Fruit fly (Drosophila melanogaster) whole organism, embryonic: ENCODE results near the gene CG17819.

Source experiments
- Abd-B ChIP-seq: fragments of 200-800 bp; sonication (Bioruptor generic); optimal IDR thresholded peaks from 2 replicates; lab custom pipeline; 2018; ENCODE audit warnings: missing biosample characterization, mild to moderate bottlenecking, missing genetic modification characterization, moderate library complexity
- Atf-2 ChIP-seq: fragments of 200-800 bp; sonication (Bioruptor generic); optimal IDR thresholded peaks from 2 replicates; lab custom pipeline; 2016; ENCODE audit warnings: missing biosample characterization, missing genetic modification characterization
- CG11398 ChIP-seq: fragments of 200-800 bp; sonication (Bioruptor generic); optimal IDR thresholded peaks from 2 replicates; lab custom pipeline; 2016; ENCODE audit warnings: missing biosample characterization, missing genetic modification characterization
- CG12299 ChIP-seq: fragments of 200-800 bp; sonication (Bioruptor generic); optimal IDR thresholded peaks from 2 replicates; lab custom pipeline; 2018; ENCODE audit warnings: missing biosample characterization, mild to moderate bottlenecking, missing genetic modification characterization
- CG12391 ChIP-seq: fragments of 200-800 bp; sonication (Bioruptor generic); optimal IDR thresholded peaks from 3 replicates; lab custom pipeline; 2018; ENCODE audit warnings: missing biosample characterization, mild to moderate bottlenecking, missing genetic modification characterization, moderate library complexity
- CG2202 ChIP-seq: fragments of 200-800 bp; sonication (Bioruptor generic); optimal IDR thresholded peaks from 2 replicates; lab custom pipeline; 2018; ENCODE audit warnings: missing biosample characterization, mild to moderate bottlenecking, missing genetic modification characterization
- CG31388 ChIP-seq: fragments of 200-800 bp; sonication (Bioruptor generic); optimal IDR thresholded peaks from 2 replicates; lab custom pipeline; 2016; ENCODE audit warnings: missing biosample characterization, missing genetic modification characterization
- CG32532 ChIP-seq: fragments of 200-800 bp; sonication (Bioruptor generic); IDR thresholded peaks from 2 replicates; pipeline ENCODE4 v1.3.6; 2022; ENCODE audit warnings: missing biosample characterization, missing genetic modification characterization
- CG4730 ChIP-seq: fragments of 200-800 bp; sonication (Bioruptor generic); IDR thresholded peaks from 2 replicates; pipeline ENCODE4 v1.3.6; 2022; ENCODE audit warnings: missing biosample characterization, missing genetic modification characterization
- CG6854 ChIP-seq: fragments of 200-800 bp; sonication (Bioruptor generic); optimal IDR thresholded peaks from 3 replicates; lab custom pipeline; 2017; ENCODE audit warnings: missing biosample characterization, mild to moderate bottlenecking, missing genetic modification characterization
- CG7786 ChIP-seq: fragments of 200-800 bp; sonication (Bioruptor generic); optimal IDR thresholded peaks from 2 replicates; lab custom pipeline; 2016; ENCODE audit warnings: missing biosample characterization, missing genetic modification characterization
- CG8924 ChIP-seq: fragments of 200-800 bp; optimal IDR thresholded peaks from 3 replicates; lab custom pipeline; 2019; ENCODE audit warnings: missing biosample characterization, mild to moderate bottlenecking, missing genetic modification characterization, moderate library complexity
- CG9215 ChIP-seq: fragments of 200-800 bp; sonication (Bioruptor generic); IDR thresholded peaks from 2 replicates; pipeline ENCODE4 v1.3.6; 2022; ENCODE audit warnings: missing biosample characterization, missing genetic modification characterization
- CG9609 ChIP-seq: fragments of 200-800 bp; sonication (Bioruptor generic); optimal IDR thresholded peaks from 3 replicates; lab custom pipeline; 2016; ENCODE audit warnings: missing biosample characterization, missing genetic modification characterization
- CrebB ChIP-seq: fragments of 200-800 bp; sonication (Bioruptor generic); optimal IDR thresholded peaks from 3 replicates; lab custom pipeline; 2018; ENCODE audit warnings: missing biosample characterization, mild to moderate bottlenecking, missing genetic modification characterization
- E2f2 ChIP-seq: fragments of 200-800 bp; sonication (Bioruptor generic); IDR thresholded peaks from 2 replicates; pipeline ENCODE4 v1.3.6; 2022; ENCODE audit warnings: missing biosample characterization, missing genetic modification characterization
- Fer2 ChIP-seq: fragments of 200-800 bp; sonication (Bioruptor generic); optimal IDR thresholded peaks from 2 replicates; lab custom pipeline; 2018; ENCODE audit warnings: missing biosample characterization, mild to moderate bottlenecking, missing genetic modification characterization, moderate library complexity
- H2.0 ChIP-seq: fragments of 200-800 bp; sonication (Bioruptor generic); IDR thresholded peaks from 2 replicates; pipeline ENCODE4 v1.3.6; 2022; ENCODE audit warnings: missing biosample characterization, missing genetic modification characterization
- HLH3B ChIP-seq: fragments of 200-800 bp; sonication (Bioruptor generic); IDR thresholded peaks from 2 replicates; pipeline ENCODE4 v1.3.6; 2022; ENCODE audit warnings: missing biosample characterization, missing genetic modification characterization
- HLHmδ ChIP-seq: fragments of 200-800 bp; sonication (Bioruptor generic); optimal IDR thresholded peaks from 2 replicates; lab custom pipeline; 2018; ENCODE audit warnings: missing biosample characterization, mild to moderate bottlenecking, missing genetic modification characterization, moderate library complexity
- Hr39 ChIP-seq: fragments of >200 bp; optimal IDR thresholded peaks from 2 replicates; lab custom pipeline; 2017
- Kr ChIP-seq: fragments of 200-800 bp; sonication (Bioruptor generic); optimal IDR thresholded peaks from 2 replicates; lab custom pipeline; 2017; ENCODE audit warnings: missing biosample characterization, mild to moderate bottlenecking, missing genetic modification characterization
- MESR4 ChIP-seq: fragments of 200-800 bp; sonication (Bioruptor generic); optimal IDR thresholded peaks from 2 replicates; lab custom pipeline; 2018; ENCODE audit warnings: missing biosample characterization, mild to moderate bottlenecking, missing genetic modification characterization, moderate library complexity
- Mrtf ChIP-seq: fragments of 200-800 bp; sonication (Bioruptor generic); IDR thresholded peaks from 3 replicates; pipeline ENCODE4 v1.3.6; 2022; ENCODE audit warnings: missing biosample characterization, missing genetic modification characterization
- NK7.1 ChIP-seq: fragments of 200-800 bp; sonication (Bioruptor generic); optimal IDR thresholded peaks from 3 replicates; lab custom pipeline; 2016; ENCODE audit warnings: missing biosample characterization, missing genetic modification characterization
- Nf-YB ChIP-seq: fragments of 200-800 bp; sonication (Bioruptor generic); optimal IDR thresholded peaks from 3 replicates; lab custom pipeline; 2019; ENCODE audit warnings: missing biosample characterization, mild to moderate bottlenecking, missing genetic modification characterization, moderate library complexity
- Pdp1 ChIP-seq, 2 experiments: fragments of 200-800 bp; sonication (Bioruptor generic); optimal IDR thresholded peaks; 3 replicates each; lab custom pipeline; 2016; ENCODE audit warnings: missing biosample characterization in 2 of 2, missing genetic modification characterization in 2 of 2, mild to moderate bottlenecking in 1 of 2, moderate library complexity in 1 of 2
- Poxn ChIP-seq: fragments of 200-800 bp; sonication (Bioruptor generic); IDR thresholded peaks from 2 replicates; pipeline ENCODE4 v1.3.6; 2022; ENCODE audit warnings: missing biosample characterization, missing genetic modification characterization
- Vsx1 ChIP-seq: fragments of 200-800 bp; sonication (Bioruptor generic); optimal IDR thresholded peaks from 2 replicates; lab custom pipeline; 2017; ENCODE audit warnings: missing biosample characterization, mild to moderate bottlenecking, missing genetic modification characterization, missing genetic modification reagents
- YL-1 ChIP-seq: fragments of 200-800 bp; sonication (Bioruptor generic); optimal IDR thresholded peaks from 3 replicates; lab custom pipeline; 2017; ENCODE audit warnings: missing biosample characterization, mild to moderate bottlenecking, missing genetic modification characterization
- bcd ChIP-seq: fragments of 200-800 bp; sonication (Bioruptor generic); optimal IDR thresholded peaks from 2 replicates; lab custom pipeline; 2017; ENCODE audit warnings: missing biosample characterization, mild to moderate bottlenecking, missing genetic modification characterization
- ci ChIP-seq: fragments of 200-800 bp; sonication (Bioruptor generic); IDR thresholded peaks from 3 replicates; pipeline ENCODE4 v1.3.6; 2022; ENCODE audit warnings: missing biosample characterization, missing genetic modification characterization
- corto ChIP-seq: fragments of 200-800 bp; sonication (Bioruptor generic); optimal IDR thresholded peaks from 2 replicates; lab custom pipeline; 2016; ENCODE audit warnings: missing biosample characterization, mild to moderate bottlenecking, missing genetic modification characterization, moderate library complexity
- gfzf ChIP-seq: fragments of 200-800 bp; sonication (Bioruptor generic); optimal IDR thresholded peaks from 2 replicates; lab custom pipeline; 2016; ENCODE audit warnings: missing biosample characterization, mild to moderate bottlenecking, missing genetic modification characterization, moderate library complexity
- grau ChIP-seq: fragments of 200-800 bp; optimal IDR thresholded peaks from 3 replicates; lab custom pipeline; 2019; ENCODE audit warnings: missing biosample characterization, mild to moderate bottlenecking, missing genetic modification characterization, moderate library complexity
- lbe ChIP-seq: fragments of 200-800 bp; sonication (Bioruptor generic); optimal IDR thresholded peaks from 2 replicates; lab custom pipeline; 2016; ENCODE audit warnings: missing biosample characterization, mild to moderate bottlenecking, missing genetic modification characterization
- mirr ChIP-seq: fragments of 200-800 bp; sonication (Bioruptor generic); optimal IDR thresholded peaks from 3 replicates; lab custom pipeline; 2018; ENCODE audit warnings: missing biosample characterization, mild to moderate bottlenecking, missing genetic modification characterization
- nerfin-1 ChIP-seq: fragments of 200-800 bp; sonication (Bioruptor generic); optimal IDR thresholded peaks from 3 replicates; lab custom pipeline; 2019; ENCODE audit warnings: missing biosample characterization, mild to moderate bottlenecking, missing genetic modification characterization, moderate library complexity
- p53 ChIP-seq: fragments of 200-800 bp; sonication (Bioruptor generic); optimal IDR thresholded peaks from 2 replicates; lab custom pipeline; 2016; ENCODE audit warnings: missing biosample characterization, missing genetic modification characterization
- pho ChIP-seq: fragments of 200-800 bp; sonication (Bioruptor generic); optimal IDR thresholded peaks from 2 replicates; lab custom pipeline; 2016; ENCODE audit warnings: missing biosample characterization, missing genetic modification characterization
- pum ChIP-seq: fragments of 200-800 bp; sonication (Bioruptor generic); optimal IDR thresholded peaks from 2 replicates; lab custom pipeline; 2016; ENCODE audit warnings: missing biosample characterization, missing genetic modification characterization
- sqz ChIP-seq: fragments of 200-800 bp; sonication (Bioruptor generic); optimal IDR thresholded peaks from 3 replicates; lab custom pipeline; 2018; ENCODE audit warnings: missing biosample characterization, mild to moderate bottlenecking, missing genetic modification characterization
- sr ChIP-seq: fragments of 200-800 bp; sonication (Bioruptor generic); IDR thresholded peaks from 3 replicates; pipeline ENCODE4 v1.3.6; 2022; ENCODE audit warnings: missing biosample characterization, missing genetic modification characterization
- stc ChIP-seq: fragments of 200-800 bp; sonication (Bioruptor generic); IDR thresholded peaks from 2 replicates; pipeline ENCODE4 v1.3.6; 2022; ENCODE audit warnings: missing biosample characterization, missing genetic modification characterization
- stwl ChIP-seq: fragments of 200-800 bp; sonication (Bioruptor generic); optimal IDR thresholded peaks from 3 replicates; lab custom pipeline; 2018; ENCODE audit warnings: missing biosample characterization, mild to moderate bottlenecking, missing genetic modification characterization, moderate library complexity
- tgo ChIP-seq: fragments of 200-800 bp; sonication (Bioruptor generic); IDR thresholded peaks from 3 replicates; pipeline ENCODE4 v1.3.6; 2022; ENCODE audit warnings: missing biosample characterization, missing genetic modification characterization
- vvl ChIP-seq: fragments of 200-800 bp; sonication (Bioruptor generic); IDR thresholded peaks from 2 replicates; pipeline ENCODE4 v1.3.6; 2022; ENCODE audit warnings: missing biosample characterization, missing genetic modification characterization
- wdn ChIP-seq: fragments of 200-800 bp; sonication (Bioruptor generic); IDR thresholded peaks from 2 replicates; pipeline ENCODE4 v1.3.6; 2022; ENCODE audit warnings: missing biosample characterization, missing genetic modification characterization
- wor ChIP-seq: fragments of 200-800 bp; sonication (Bioruptor generic); IDR thresholded peaks from 2 replicates; pipeline ENCODE4 v1.3.6; 2022; ENCODE audit warnings: missing biosample characterization, missing genetic modification characterization
- zf30C ChIP-seq: fragments of 200-800 bp; sonication (Bioruptor generic); optimal IDR thresholded peaks from 3 replicates; lab custom pipeline; 2018; ENCODE audit warnings: missing biosample characterization, mild to moderate bottlenecking, missing genetic modification characterization

CG17819 gene

DNA sequence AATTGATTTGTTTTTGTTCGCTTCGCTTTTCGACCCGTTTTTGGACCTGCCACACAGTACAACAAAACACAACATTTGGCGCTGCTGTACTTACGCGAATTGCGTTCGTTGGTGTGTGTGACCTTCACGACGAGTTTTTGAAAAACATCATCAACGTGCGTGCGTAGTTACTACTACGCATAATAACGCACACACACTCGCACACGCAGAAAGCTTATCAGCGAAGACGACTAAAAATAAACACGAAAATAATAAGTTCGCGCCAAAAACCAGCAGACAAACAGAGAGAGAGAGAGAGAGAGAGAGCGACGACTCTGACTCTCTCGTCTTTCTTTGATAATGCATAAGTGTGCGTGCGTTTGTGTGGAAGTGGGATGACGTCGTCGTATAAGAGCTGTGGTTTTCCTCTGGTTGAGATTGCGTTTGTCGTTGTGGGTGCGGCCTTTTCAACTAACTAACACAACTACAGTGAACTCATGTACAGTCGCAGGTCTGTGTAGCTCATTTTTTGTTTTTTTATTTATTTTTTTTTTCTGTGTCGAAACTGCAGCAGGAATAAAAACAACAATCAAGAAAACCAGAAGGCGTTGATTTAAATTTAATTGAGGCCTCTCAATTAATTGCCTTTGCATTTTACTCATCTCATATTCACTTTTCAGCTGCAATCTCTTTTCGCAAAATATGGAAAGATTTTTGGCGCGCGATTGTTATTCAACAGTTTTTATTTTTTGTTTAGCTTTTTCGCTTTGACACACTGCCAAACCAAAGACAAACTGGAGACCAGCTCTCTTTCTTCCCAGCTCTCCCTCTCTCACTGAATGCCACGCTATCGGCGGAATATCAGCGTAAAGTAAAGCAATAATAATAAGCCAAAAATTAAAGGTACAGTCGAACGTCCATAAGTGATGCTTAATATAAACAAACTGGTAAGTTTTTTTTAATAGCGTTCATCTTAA, 31.5 kb downstream of the CG17819 start (continued):
- TF ChIP-seq wdn, result peak; percentile 28
- TF ChIP-seq CG2202, result no peak
- no peak for TF ChIP-seq Kr
- no peak for TF ChIP-seq CG7786 (GFP tag; lab: Kevin White, UChicago)
- TF ChIP-seq HLHmδ (GFP tag; lab: Kevin White, UChicago), result no peak
- no peak for TF ChIP-seq NK7.1
- no peak for TF ChIP-seq YL-1
- TF ChIP-seq H2.0 (GFP tag; lab: Robert Waterston, UW), result no peak
- no peak for TF ChIP-seq CG31388 (GFP tag; lab: Kevin White, UChicago)
- no peak for TF ChIP-seq CG11398 (GFP tag; lab: Kevin White, UChicago)
- TF ChIP-seq CG4730 (GFP tag; lab: Robert Waterston, UW), result no peak
- no peak for TF ChIP-seq stwl
- TF ChIP-seq Mrtf (GFP tag; lab: Robert Waterston, UW), result no peak
- TF ChIP-seq mirr (GFP tag; lab: Kevin White, UChicago), result peak; percentile 89
- peak; percentile 79 for TF ChIP-seq grau (tag; lab: Kevin White, UChicago)
- no peak for TF ChIP-seq HLH3B (GFP tag; lab: Robert Waterston, UW)
- TF ChIP-seq wor (GFP tag; lab: Robert Waterston, UW), result no peak
- TF ChIP-seq lbe (GFP tag; lab: Kevin White, UChicago), result peak; percentile 85
- TF ChIP-seq CG32532 (GFP tag; lab: Robert Waterston, UW), result no peak
- no peak for TF ChIP-seq pum (GFP tag; lab: Kevin White, UChicago)
- TF ChIP-seq CG9609 (GFP tag; lab: Kevin White, UChicago), result no peak
- TF ChIP-seq CrebB (tag; lab: Kevin White, UChicago), result peak; percentile 24
- no peak for TF ChIP-seq MESR4
- TF ChIP-seq ci (GFP tag; lab: Robert Waterston, UW), result peak; percentile 45; the same call in 2 of the 3 replicates
- TF ChIP-seq vvl (GFP tag; lab: Robert Waterston, UW), result peak; percentile 55
- TF ChIP-seq corto (GFP tag; lab: Kevin White, UChicago), result peak; percentile 78
- TF ChIP-seq bcd (GFP tag; lab: Kevin White, UChicago), result no peak
- TF ChIP-seq Nf-YB (GFP tag; lab: Kevin White, UChicago), result no peak
- no peak for TF ChIP-seq gfzf
- TF ChIP-seq CG6854, result no peak
- TF ChIP-seq sqz, result peak; percentile 86
- TF ChIP-seq CG12391, result peak; percentile 12
- TF ChIP-seq CG12299, result no peak
- TF ChIP-seq nerfin-1 (tag; lab: Kevin White, UChicago), result no peak
- TF ChIP-seq Vsx1 (GFP tag; lab: Kevin White, UChicago), result no peak
- TF ChIP-seq Atf-2 (GFP tag; lab: Kevin White, UChicago), result peak; percentile 5
- TF ChIP-seq tgo (GFP tag; lab: Robert Waterston, UW), result no peak
- TF ChIP-seq sr (GFP tag; lab: Robert Waterston, UW), result no peak
- TF ChIP-seq Pdp1 (GFP tag; optimal IDR thresholded peaks at IDR 0.05; lab: Kevin White, UChicago), result peak in 1 of 2 experiments; percentile 89
- no peak for TF ChIP-seq Abd-B (GFP tag; lab: Kevin White, UChicago)
- no peak for TF ChIP-seq Fer2 (tag; lab: Kevin White, UChicago)
- TF ChIP-seq E2f2 (GFP tag; lab: Robert Waterston, UW), result no peak; the same call in none of the 2 replicates
- no peak for TF ChIP-seq p53 (GFP tag; lab: Kevin White, UChicago)
- TF ChIP-seq zf30C (GFP tag; lab: Kevin White, UChicago), result peak; percentile 67
- peak; percentile 14; the same call in 1 of the 2 replicates for TF ChIP-seq stc
- no peak for TF ChIP-seq Hr39 (lab: Kevin White, UChicago)
- no peak for TF ChIP-seq CG9215 (GFP tag; lab: Robert Waterston, UW)
- TF ChIP-seq Poxn (GFP tag; lab: Robert Waterston, UW), result no peak
- no peak for TF ChIP-seq pho (GFP tag; lab: Kevin White, UChicago)
- no peak for TF ChIP-seq CG8924 (tag; lab: Kevin White, UChicago)
